Fruit fly (Drosophila melanogaster): ENCODE measurements around the gene Ilp8.
A peak's percentile ranks its signal among the peaks of the same experiment; 100 is the strongest.

Ilp8 gene

dm6 chr3L:16986062-16987013 is 45.5 kb downstream of the Ilp8 start (continued):
- TF ChIP-seq CG15011 (GFP tag; optimal IDR thresholded peaks at IDR 0.05) = peak; percentile 52
- TF ChIP-seq CG6689 (GFP tag; IDR thresholded peaks at IDR 0.05) = peak; percentile 42
- TF ChIP-seq GATAe (GFP tag; conservative IDR thresholded peaks at IDR 0.05) = no peak
- no peak for TF ChIP-seq Doc2 (GFP tag; IDR thresholded peaks at IDR 0.05)
- no peak for TF ChIP-seq pfk (GFP tag; optimal IDR thresholded peaks at IDR 0.05)
- peak; percentile 14 for TF ChIP-seq CG6854 (GFP tag; optimal IDR thresholded peaks at IDR 0.05)
- peak; percentile 35 for TF ChIP-seq CG13296 (GFP tag; optimal IDR thresholded peaks at IDR 0.05)
- TF ChIP-seq insv (GFP tag; optimal IDR thresholded peaks at IDR 0.05) = no peak
- TF ChIP-seq CG4328 (GFP tag; optimal IDR thresholded peaks at IDR 0.05) = peak; percentile 17
- no peak for TF ChIP-seq CG10543 (GFP tag; optimal IDR thresholded peaks at IDR 0.05)
- TF ChIP-seq CG11560 (tag; IDR thresholded peaks at IDR 0.05) = no peak
- TF ChIP-seq CG1024 (GFP tag; IDR thresholded peaks at IDR 0.05) = peak; percentile 49; the same call in 1 of the 2 replicates
- TF ChIP-seq vnd (GFP tag; IDR thresholded peaks at IDR 0.05; ENCODE audit: partially characterized antibody) = no peak
- no peak for TF ChIP-seq HLH4C (GFP tag; IDR thresholded peaks at IDR 0.05; ENCODE audit: partially characterized antibody)
- TF ChIP-seq bowl (GFP tag; IDR thresholded peaks at IDR 0.05) = peak; percentile 14; the same call in 1 of the 2 replicates
- peak; percentile 24 for TF ChIP-seq Atf-2 (GFP tag; optimal IDR thresholded peaks at IDR 0.05)
- no peak for TF ChIP-seq fd3F (GFP tag; optimal IDR thresholded peaks at IDR 0.05)
- no peak for TF ChIP-seq CG10321 (GFP tag; IDR thresholded peaks at IDR 0.05)
- TF ChIP-seq org-1 (GFP tag; optimal IDR thresholded peaks at IDR 0.05) = peak; percentile 5
- no peak for TF ChIP-seq TFAM (GFP tag; optimal IDR thresholded peaks at IDR 0.05)
- peak; percentile 19 for TF ChIP-seq CG17802 (tag; optimal IDR thresholded peaks at IDR 0.05)
- TF ChIP-seq CG9609 (GFP tag; optimal IDR thresholded peaks at IDR 0.05) = no peak
- TF ChIP-seq Eip74EF (GFP tag; optimal IDR thresholded peaks at IDR 0.05) = no peak
- no peak for TF ChIP-seq Nf-YA (GFP tag; IDR thresholded peaks at IDR 0.05)
- no peak for TF ChIP-seq salm (tag; optimal IDR thresholded peaks at IDR 0.05)
- peak; percentile 28 to 46 for TF ChIP-seq Pdp1 (GFP tag; optimal IDR thresholded peaks at IDR 0.05)
- no peak for TF ChIP-seq CG8478 (optimal IDR thresholded peaks at IDR 0.05)
- 0 out of 3 replicates have a peak, but pooled peaks have one; percentile 13 for TF ChIP-seq C15 (GFP tag; IDR thresholded peaks at IDR 0.05)
- TF ChIP-seq twi (tag; optimal IDR thresholded peaks at IDR 0.05) = no peak
- TF ChIP-seq CG18599 (GFP tag; optimal IDR thresholded peaks at IDR 0.05) = peak; percentile 27
- TF ChIP-seq CG15696 (tag; optimal IDR thresholded peaks at IDR 0.05) = no peak
- no peak for TF ChIP-seq Mes4 (GFP tag; optimal IDR thresholded peaks at IDR 0.05)
- TF ChIP-seq bcd (GFP tag; optimal IDR thresholded peaks at IDR 0.05) = peak; percentile 58
- no peak for TF ChIP-seq pnt (GFP tag; optimal IDR thresholded peaks at IDR 0.05)
- TF ChIP-seq disco-r (GFP tag; optimal IDR thresholded peaks at IDR 0.05) = no peak
- TF ChIP-seq CG17912 (GFP tag; optimal IDR thresholded peaks at IDR 0.05) = peak; percentile 4
- TF ChIP-seq ind (GFP tag; optimal IDR thresholded peaks at IDR 0.05) = peak; percentile 29
- peak; percentile 5 for TF ChIP-seq HHEX (GFP tag; optimal IDR thresholded peaks at IDR 0.05)
- no peak for TF ChIP-seq Fer2 (tag; optimal IDR thresholded peaks at IDR 0.05)
- no peak for TF ChIP-seq lov (optimal IDR thresholded peaks at IDR 0.05)
- TF ChIP-seq lov (GFP tag; IDR thresholded peaks at IDR 0.05) = no peak
- no peak for TF ChIP-seq exex (tag; optimal IDR thresholded peaks at IDR 0.05)
- peak; percentile 51; the same call in 1 of the 2 replicates for TF ChIP-seq CG9215 (GFP tag; IDR thresholded peaks at IDR 0.05)
- peak; percentile 56 for TF ChIP-seq abd-A (tag; optimal IDR thresholded peaks at IDR 0.05)
- no peak for TF ChIP-seq CG10431 (GFP tag; optimal IDR thresholded peaks at IDR 0.05)
- peak; percentile 48 for TF ChIP-seq ara (GFP tag; IDR thresholded peaks at IDR 0.05)
- TF ChIP-seq yki (optimal IDR thresholded peaks at IDR 0.05) = no peak
- TF ChIP-seq Sin3A (optimal IDR thresholded peaks at IDR 0.05) = no peak
- TF ChIP-seq CG15073 (GFP tag; optimal IDR thresholded peaks at IDR 0.05) = no peak
